Worm (Caenorhabditis elegans): ENCODE data around the gene dohh-1.

ce11 chrII:10592452-10592851 is 12.7 kb downstream of the dohh-1 start, which contains the start of gene crn-5:
- TF ChIP-seq unc-86 (tag; optimal IDR thresholded peaks at IDR 0.05) = no peak
- TF ChIP-seq nhr-11 (tag; optimal IDR thresholded peaks at IDR 0.05) = no peak
- TF ChIP-seq pros-1 (tag; optimal IDR thresholded peaks at IDR 0.05) = no peak
- no peak for TF ChIP-seq ceh-9 (tag; optimal IDR thresholded peaks at IDR 0.05)

All from whole organism, late embryonic.